Worm (Caenorhabditis elegans) whole organism, early embryonic: ENCODE results near the gene bre-5.

Experiments
- ama-1 ChIP-seq: fragments of 150-350 bp; optimal IDR thresholded peaks from 2 replicates; lab custom pipeline; 2014
- tbx-11 ChIP-seq: fragments of 200-800 bp; sonication (Bioruptor generic); IDR thresholded peaks from 2 replicates; pipeline ENCODE4 v1.3.6; 2022; ENCODE audit warnings: missing genetic modification characterization, missing compliant biosample characterization

DNA sequence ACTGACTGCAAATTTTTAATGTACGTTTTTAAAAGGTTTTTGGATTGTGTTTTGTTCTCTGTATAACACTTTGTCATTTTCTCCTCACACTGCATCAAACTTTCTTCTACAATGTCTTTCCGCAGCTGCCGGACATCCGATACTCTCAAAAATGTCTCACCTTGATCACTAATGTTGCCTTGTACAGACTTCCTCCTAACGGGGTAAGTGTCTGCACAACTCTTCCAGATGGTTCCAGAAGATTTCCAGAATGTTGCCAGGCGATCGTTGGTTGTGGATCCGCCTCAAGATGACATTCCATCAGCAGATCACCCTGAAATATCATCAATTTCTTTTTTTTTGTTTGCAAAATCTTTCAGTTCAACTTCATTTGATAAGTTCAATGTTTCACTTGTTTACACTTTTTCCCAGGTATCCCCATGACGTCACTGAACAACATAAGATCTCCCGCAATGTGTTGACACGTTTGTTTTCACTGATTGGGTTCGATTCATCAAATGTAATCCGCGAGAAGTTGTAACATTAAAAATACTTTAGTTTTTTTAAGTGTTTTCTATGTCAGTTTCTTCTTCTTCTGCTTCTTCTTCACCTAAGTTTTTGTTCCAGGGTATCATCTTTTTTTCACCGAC, 41.9 kb downstream of the bre-5 start:
- no peak for TF ChIP-seq tbx-11 (GFP tag; lab: Robert Waterston, UW)
- no peak for TF ChIP-seq ama-1 (lab: Kevin White, UChicago)
